Fruit fly (Drosophila melanogaster): ENCODE results near the gene eIF3i.

eIF3i gene

dm6 chr2L:4999389-5000032 is 31.9 kb upstream of the eIF3i start:
- peak; percentile 77 for TF ChIP-seq CG17801 (GFP tag; optimal IDR thresholded peaks at IDR 0.05; ENCODE audit: partially characterized antibody)

DNA sequence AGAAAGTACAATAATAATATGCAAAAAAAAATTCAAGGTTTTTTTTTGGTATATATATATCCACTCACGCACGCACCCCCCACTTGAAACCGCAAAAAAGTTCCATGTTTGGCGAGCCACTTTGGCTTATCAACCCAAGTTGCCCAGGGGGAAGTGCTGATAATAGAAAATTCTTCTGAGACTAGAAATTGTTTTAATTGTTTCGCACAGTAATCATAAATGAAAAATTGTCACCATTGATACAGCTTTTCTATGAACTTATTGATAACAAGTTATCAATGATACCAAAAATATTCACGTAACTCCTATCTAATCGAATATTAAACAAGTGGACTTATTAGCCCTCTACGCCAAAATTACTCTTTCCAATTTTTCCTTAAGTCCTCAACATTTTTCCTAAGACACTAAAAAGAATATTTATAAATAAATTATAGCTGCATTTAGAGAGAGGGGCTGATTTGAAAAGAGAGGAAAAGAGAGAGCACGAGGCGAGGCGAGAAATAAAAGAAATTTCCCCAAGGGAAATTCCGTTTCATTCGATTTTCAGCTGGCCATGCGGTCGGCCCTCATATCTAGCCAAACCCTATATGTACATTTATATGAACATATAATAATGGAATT is 31.1 kb upstream of the eIF3i start:
- TF ChIP-seq CG17801 (GFP tag; optimal IDR thresholded peaks at IDR 0.05; ENCODE audit: partially characterized antibody) = no peak

DNA sequence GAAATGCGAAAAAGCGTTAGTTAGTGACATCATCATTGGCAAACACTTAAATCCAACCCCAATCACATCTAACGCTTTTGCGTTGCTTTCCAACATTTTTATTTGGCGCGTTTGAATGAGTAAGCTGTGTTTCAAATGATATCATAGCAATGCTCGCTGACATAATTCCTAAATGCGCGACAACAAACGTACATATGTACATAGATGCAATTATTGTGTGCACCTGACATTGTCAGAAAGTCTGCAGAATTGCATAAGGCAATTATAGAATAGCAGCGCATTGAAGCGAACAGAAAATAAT is 30.6 kb upstream of the eIF3i start:
- no peak for TF ChIP-seq CG17801 (GFP tag; optimal IDR thresholded peaks at IDR 0.05; ENCODE audit: partially characterized antibody)

- peak; percentile 93 for TF ChIP-seq CG17801 (GFP tag; optimal IDR thresholded peaks at IDR 0.05; ENCODE audit: partially characterized antibody)
Observed at dm6 chr2L:4997401-4998259, 30.1 kb upstream of the eIF3i start.

DNA sequence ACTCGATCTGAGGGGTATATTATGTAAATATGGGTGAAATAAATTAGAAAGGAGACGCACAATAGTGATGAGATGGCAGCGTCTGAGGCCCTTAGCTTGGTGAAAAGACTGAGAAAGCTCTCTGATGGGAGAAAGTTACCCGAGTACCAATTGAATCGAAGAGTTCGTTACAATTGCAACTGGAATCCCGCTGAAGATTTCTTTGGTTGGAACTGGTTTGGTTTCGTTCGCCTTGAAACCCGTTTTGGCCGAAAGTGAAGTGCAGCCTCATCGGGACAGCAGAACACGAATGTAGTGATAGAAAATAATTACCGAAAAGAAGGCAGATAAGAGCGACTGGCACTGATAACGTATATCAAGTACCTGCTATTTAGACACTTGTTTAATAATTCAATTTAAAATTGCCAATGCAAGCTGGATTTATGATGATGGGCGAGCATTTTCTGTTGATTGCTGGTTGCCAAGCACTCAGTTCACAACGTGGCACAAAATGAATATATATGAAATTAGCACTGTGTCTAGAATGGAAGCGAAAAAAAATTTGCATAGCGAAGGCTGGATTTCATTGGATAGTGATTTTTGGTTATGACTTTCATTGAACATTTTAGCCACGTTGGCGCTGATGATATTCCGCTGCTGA is 28.8 kb upstream of the eIF3i start:
- TF ChIP-seq CG17801 (GFP tag; optimal IDR thresholded peaks at IDR 0.05; ENCODE audit: partially characterized antibody) = no peak

DNA sequence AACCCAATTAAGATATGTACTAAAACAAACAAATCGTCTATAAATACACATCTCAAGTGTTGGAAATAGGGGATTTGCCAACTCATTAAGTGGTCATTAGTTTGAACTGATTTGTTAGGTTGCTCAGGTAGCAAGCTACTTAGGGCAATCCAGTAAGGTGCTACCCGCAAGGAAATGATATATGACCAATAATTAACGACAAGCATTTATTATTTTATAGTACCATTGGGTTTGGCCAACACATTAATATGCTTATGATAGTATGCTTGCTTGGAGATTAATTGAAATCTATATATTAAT is 28.2 kb upstream of the eIF3i start:
- no peak for TF ChIP-seq CG17801 (GFP tag; optimal IDR thresholded peaks at IDR 0.05; ENCODE audit: partially characterized antibody)

DNA sequence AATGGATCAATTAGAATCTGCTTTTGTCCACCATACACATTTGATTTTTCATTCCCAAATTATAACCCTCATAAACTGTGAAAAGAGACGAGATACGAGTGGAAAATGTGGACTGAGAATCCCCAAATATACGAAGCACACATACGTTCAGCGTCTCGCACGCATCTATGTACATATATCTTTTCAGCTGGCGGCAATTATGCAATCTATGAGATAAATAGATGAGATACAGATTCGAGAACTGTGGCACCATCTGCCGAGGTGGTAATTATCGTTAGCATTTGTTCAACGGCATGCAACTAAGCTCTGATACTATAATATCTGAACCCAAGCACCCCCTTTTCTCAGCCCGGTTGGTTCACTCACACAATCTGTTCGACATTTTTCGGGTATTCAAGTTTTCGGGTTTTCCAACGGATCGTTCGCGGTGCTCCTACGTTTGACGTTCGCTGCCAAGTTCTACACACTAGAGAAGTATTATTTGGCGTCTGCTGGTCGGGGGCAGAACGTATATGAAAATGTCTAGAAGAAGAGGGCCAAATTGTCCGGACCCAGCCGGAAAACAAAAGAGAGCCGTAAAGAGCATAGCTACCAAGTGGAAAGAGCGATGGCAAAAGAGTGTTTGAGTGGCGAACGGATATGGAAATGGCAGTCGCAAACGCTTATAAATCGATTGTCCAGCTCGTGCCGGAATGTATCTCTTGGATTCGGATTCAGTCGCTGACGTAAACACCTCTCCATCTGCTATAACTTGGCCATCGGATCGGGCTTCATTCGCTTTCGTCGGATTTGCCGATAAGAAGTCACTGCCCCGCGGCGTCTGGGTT is 27.6 kb upstream of the eIF3i start:
- TF ChIP-seq CG17801 (GFP tag; optimal IDR thresholded peaks at IDR 0.05; ENCODE audit: partially characterized antibody) = no peak

DNA sequence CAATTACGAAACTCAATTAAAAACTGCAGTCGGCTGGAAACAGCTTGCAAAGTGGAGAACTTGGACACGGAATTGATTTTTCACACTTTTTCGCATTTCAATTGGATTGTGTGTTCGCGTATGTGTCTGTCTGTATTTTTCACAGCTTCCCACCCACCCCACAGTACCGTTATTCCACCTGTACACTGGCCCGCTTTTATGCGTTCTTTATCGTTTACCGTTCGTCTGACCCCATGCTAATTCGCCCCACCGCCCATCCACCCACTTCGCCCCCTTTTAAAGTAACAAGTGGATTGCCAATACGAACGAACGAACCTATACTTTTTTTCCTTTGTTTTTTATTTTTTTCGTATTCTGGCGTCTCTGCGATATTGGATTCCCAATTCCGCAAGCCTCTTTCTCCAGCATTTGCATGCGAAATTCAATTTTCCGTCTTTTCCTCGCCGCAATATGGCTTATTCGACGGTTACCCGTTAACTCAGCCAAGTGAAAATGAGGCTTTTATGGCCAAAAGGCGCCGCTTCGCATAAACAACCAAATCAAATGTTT is 14.6 kb upstream of the eIF3i start:
- TF ChIP-seq CG17801 (GFP tag; optimal IDR thresholded peaks at IDR 0.05; ENCODE audit: partially characterized antibody) = no peak

dm6 chr2L:4981278-4981966 is 13.8 kb upstream of the eIF3i start, which contains the start of the genes CG8892 and CG34126:
TSS of gene CG8892 (minus strand) at chr2L:4981592.
TSS of gene CG34126 (plus strand) at chr2L:4981614.
- peak; percentile 96 for TF ChIP-seq CG17801 (GFP tag; optimal IDR thresholded peaks at IDR 0.05; ENCODE audit: partially characterized antibody)

dm6 chr2L:4979138-4979537 is 11.6 kb upstream of the eIF3i start, which contains the start of gene CG8891:
TSS of gene CG8891 (minus strand) at chr2L:4979379.
- TF ChIP-seq CG17801 (GFP tag; optimal IDR thresholded peaks at IDR 0.05; ENCODE audit: partially characterized antibody) = no peak

DNA sequence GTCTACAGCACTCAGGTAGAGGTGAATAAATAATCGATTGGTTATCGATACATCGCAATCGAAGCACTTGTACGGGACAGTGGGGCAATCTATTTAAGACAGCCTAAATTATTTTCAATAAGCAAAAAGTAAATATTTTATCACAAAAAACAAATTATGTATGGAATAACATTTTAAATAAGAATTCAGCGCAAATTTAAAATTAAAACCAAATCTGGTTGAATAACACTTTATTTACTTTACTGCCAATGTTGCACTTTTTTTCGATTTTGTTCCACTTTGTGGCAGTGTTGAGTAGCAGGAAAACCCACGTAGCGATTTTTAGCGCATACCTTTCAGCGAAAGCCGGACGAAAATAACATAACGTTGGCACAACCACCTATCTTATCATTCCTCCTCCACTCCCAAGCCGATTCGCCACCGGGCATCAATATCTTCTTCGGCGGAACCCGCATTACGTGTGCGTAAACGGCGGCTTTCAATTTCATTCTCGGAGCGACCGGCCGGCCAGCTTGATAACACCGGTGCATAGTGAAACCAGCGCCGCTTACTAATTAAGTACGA is 9.5 kb upstream of the eIF3i start, which contains the start of the genes Gmd and CG3792:
Gene Gmd, minus strand, starts transcription at position 36 of the 564 bp plus-strand sequence.
Gene CG3792, plus strand, starts transcription at position 325 of the 564 bp plus-strand sequence.
- peak; percentile 94 for TF ChIP-seq CG17801 (GFP tag; optimal IDR thresholded peaks at IDR 0.05; ENCODE audit: partially characterized antibody)

dm6 chr2L:4973731-4974415 is 6.3 kb upstream of the eIF3i start, which contains the start of gene mRpL28:
TSS of gene mRpL28 (plus strand) at chr2L:4973976.
- TF ChIP-seq CG17801 (GFP tag; optimal IDR thresholded peaks at IDR 0.05; ENCODE audit: partially characterized antibody) = peak; percentile 10

DNA sequence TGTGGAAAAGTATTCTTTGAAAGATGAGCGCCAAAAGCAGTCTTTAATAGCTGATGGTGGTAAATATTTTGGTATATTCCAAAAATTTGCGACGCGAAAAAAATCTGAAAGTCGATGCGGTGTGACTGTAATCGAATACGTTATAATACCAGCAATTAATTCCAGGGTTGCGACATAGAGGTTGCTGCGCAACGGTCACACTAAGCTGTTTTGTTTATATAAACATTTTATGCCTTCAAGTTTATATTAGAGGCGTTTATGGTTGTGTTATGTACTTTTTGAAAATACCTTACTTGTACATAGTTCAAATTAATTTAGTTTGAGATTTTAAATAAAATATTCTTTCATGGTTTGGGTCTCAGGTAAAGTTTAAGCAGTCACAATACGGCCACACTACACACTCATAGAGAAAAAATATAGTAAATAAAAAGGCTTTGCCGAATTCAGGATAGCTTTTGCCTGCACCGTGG is 3.8 kb upstream of the eIF3i start, which contains the start of gene CG14043:
Gene CG14043, plus strand, starts transcription at position 374 of the 470 bp plus-strand sequence.
- TF ChIP-seq CG17801 (GFP tag; optimal IDR thresholded peaks at IDR 0.05; ENCODE audit: partially characterized antibody) = peak; percentile 7

Measured in ovary, adult (tissue).